Fruit fly (Drosophila melanogaster) Kc167 (cell line): ENCODE measurements around the gene CG14712.

Source experiments
- insv ChIP-seq: fragments of >200 bp; optimal IDR thresholded peaks from 3 replicates; lab custom pipeline; 2018; ENCODE audit warnings: missing external identifiers
- psq ChIP-seq: fragments of >200 bp; optimal IDR thresholded peaks from 2 replicates; lab custom pipeline; 2017; ENCODE audit warnings: missing external identifiers
- ttk ChIP-seq: sonication (Bioruptor generic); optimal IDR thresholded peaks from 2 replicates; lab custom pipeline; 2017; ENCODE audit warnings: missing external identifiers

DNA sequence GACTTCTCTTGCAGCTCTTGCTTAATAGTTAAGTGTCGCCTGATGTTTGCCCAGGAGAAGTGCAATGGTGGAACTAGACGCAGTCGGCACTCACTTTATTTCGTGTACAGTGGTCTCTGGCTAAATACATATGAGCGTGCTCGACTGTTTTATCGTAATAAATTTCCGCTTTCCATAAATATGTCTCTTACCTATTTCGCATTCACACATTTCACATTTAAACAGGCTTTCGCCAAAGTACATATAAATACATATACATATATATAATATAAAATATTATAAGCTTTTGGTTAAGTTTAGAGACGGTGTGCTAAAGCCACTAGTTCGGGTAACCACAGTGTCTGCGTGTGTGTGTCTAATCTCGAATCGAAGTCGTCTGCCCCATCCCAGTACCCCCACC is 21.9 kb upstream of the CG14712 start:
- TF ChIP-seq psq (lab: Kevin White, UChicago) = no peak
- no peak for TF ChIP-seq insv (lab: Kevin White, UChicago)
- no peak for TF ChIP-seq ttk (lab: Kevin White, UChicago)
